Worm (Caenorhabditis elegans) whole organism, late embryonic: ENCODE data around the gene ZK682.7.

Source experiments
- ama-1 ChIP-seq: fragments of 150-350 bp; optimal IDR thresholded peaks from 2 replicates; lab custom pipeline; 2014
- dmd-4 ChIP-seq: sonication (generic microtip); optimal IDR thresholded peaks from 2 replicates; lab custom pipeline; 2016; ENCODE audit warnings: borderline replicate concordance, missing genetic modification characterization, missing compliant biosample characterization
- gmeb-2 ChIP-seq: sonication (generic microtip); optimal IDR thresholded peaks from 2 replicates; lab custom pipeline; 2016; ENCODE audit warnings: missing genetic modification characterization, inconsistent platforms, missing compliant biosample characterization

DNA sequence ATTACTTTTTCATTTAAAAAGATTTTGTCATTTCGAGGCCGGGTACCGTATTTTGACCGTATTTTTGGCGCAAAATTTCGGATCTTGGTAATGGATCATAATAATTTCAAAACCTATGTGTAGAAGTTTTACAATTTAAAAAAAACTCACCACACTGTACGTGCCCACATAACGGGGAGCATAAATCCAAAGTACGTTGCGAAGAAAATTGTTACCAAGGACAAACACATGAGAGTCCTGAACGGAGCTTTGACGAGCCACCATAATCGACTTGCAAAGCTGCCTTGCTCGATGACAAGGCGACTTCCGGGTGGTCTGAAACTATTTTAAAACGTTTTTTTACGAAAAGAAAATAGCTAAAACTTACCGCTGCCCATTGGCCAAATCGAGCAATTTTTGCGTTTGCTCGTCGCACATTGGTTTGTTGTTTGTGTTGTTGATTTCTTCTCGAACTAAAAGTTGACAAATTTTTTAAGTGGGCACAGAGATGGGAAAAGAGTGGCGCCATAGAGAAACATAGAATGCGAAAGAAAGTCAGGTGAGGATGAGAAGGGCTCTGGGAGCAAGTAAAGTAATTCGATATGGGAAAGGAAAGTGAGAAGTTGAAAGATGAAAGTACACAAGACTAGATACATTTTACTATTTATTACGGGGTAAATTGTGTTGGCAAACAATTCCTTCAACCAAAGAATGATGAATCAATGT is 40.8 kb upstream of the ZK682.7 start:
- TF ChIP-seq gmeb-2 (tag; lab: Kevin White, UChicago), result no peak
- no peak for TF ChIP-seq ama-1
- no peak for TF ChIP-seq dmd-4 (tag; lab: Kevin White, UChicago)
